Worm (Caenorhabditis elegans) whole organism, L2 larva: ENCODE measurements around the gene tomm-7.

Experiments
- C34F6.9 ChIP-seq: fragments of 150-350 bp; optimal IDR thresholded peaks from 2 replicates; lab custom pipeline; 2014; ENCODE audit warnings: missing biosample characterization, missing genetic modification characterization
- F13H6.1 ChIP-seq: sonication (generic microtip); optimal IDR thresholded peaks from 2 replicates; lab custom pipeline; 2016; ENCODE audit warnings: missing genetic modification characterization, missing compliant biosample characterization
- R02D3.7 ChIP-seq: fragments of 150-350 bp; optimal IDR thresholded peaks from 2 replicates; lab custom pipeline; 2014; ENCODE audit warnings: missing biosample characterization, missing genetic modification characterization
- ZK546.5 ChIP-seq: sonication (generic microtip); optimal IDR thresholded peaks from 2 replicates; lab custom pipeline; 2017; ENCODE audit warnings: missing biosample characterization, missing genetic modification characterization
- ama-1 ChIP-seq: fragments of 150-350 bp; optimal IDR thresholded peaks from 2 replicates; lab custom pipeline; 2018; ENCODE audit warnings: inconsistent platforms
- blmp-1 ChIP-seq: sonication (generic microtip); optimal IDR thresholded peaks from 2 replicates; lab custom pipeline; 2017; ENCODE audit warnings: missing genetic modification characterization, mild to moderate bottlenecking, missing compliant biosample characterization, antibody characterized with exemption, moderate library complexity; ENCODE audit not compliant: insufficient read depth
- ceh-82 ChIP-seq: fragments of 150-350 bp; optimal IDR thresholded peaks from 2 replicates; lab custom pipeline; 2014; ENCODE audit warnings: missing biosample characterization, missing genetic modification characterization
- dmd-4 ChIP-seq: sonication (generic microtip); optimal IDR thresholded peaks from 2 replicates; lab custom pipeline; 2017; ENCODE audit warnings: missing biosample characterization, missing genetic modification characterization
- elt-1 ChIP-seq: fragments of 150-350 bp; optimal IDR thresholded peaks from 2 replicates; lab custom pipeline; 2014; ENCODE audit warnings: missing biosample characterization, missing genetic modification characterization
- lin-11 ChIP-seq: fragments of 150-350 bp; sonication (generic microtip); optimal IDR thresholded peaks from 2 replicates; lab custom pipeline; 2014; ENCODE audit warnings: missing biosample characterization, missing genetic modification characterization, inconsistent platforms, mixed read lengths
- lsy-2 ChIP-seq, 2 experiments: fragments of 150-350 bp in 1 of 2; sonication (generic microtip) in 1 of 2; optimal IDR thresholded peaks; 2 replicates each; lab custom pipeline; 2014 to 2017; ENCODE audit warnings: missing biosample characterization in 2 of 2, missing genetic modification characterization in 2 of 2
- mab-5 ChIP-seq: fragments of 150-350 bp; optimal IDR thresholded peaks from 2 replicates; lab custom pipeline; 2014; ENCODE audit warnings: missing biosample characterization, missing genetic modification characterization
- mbf-1 ChIP-seq: sonication (generic microtip); optimal IDR thresholded peaks from 2 replicates; lab custom pipeline; 2017; ENCODE audit warnings: missing biosample characterization, missing genetic modification characterization
- mdl-1 ChIP-seq, 2 experiments: fragments of 150-350 bp in 1 of 2; sonication (generic microtip) in 1 of 2; optimal IDR thresholded peaks; 2 replicates each; lab custom pipeline; 2017; ENCODE audit warnings: missing biosample characterization in 2 of 2, missing genetic modification characterization in 2 of 2
- nhr-11 ChIP-seq: fragments of 150-350 bp; optimal IDR thresholded peaks from 2 replicates; lab custom pipeline; 2014; ENCODE audit warnings: missing biosample characterization, missing genetic modification characterization
- nhr-12 ChIP-seq: fragments of 150-350 bp; optimal IDR thresholded peaks from 2 replicates; lab custom pipeline; 2014; ENCODE audit warnings: missing biosample characterization, missing genetic modification characterization
- nhr-129 ChIP-seq: fragments of 150-350 bp; optimal IDR thresholded peaks from 2 replicates; lab custom pipeline; 2014; ENCODE audit warnings: missing biosample characterization, missing genetic modification characterization
- nhr-21 ChIP-seq: fragments of 150-350 bp; optimal IDR thresholded peaks from 2 replicates; lab custom pipeline; 2014; ENCODE audit warnings: missing biosample characterization, missing genetic modification characterization
- nhr-23 ChIP-seq: fragments of 150-350 bp; optimal IDR thresholded peaks from 2 replicates; lab custom pipeline; 2014; ENCODE audit warnings: missing biosample characterization, missing genetic modification reagents, missing genetic modification characterization
- nhr-237 ChIP-seq: fragments of 150-350 bp; optimal IDR thresholded peaks from 2 replicates; lab custom pipeline; 2014; ENCODE audit warnings: missing biosample characterization, missing genetic modification characterization
- nhr-25 ChIP-seq: fragments of 150-350 bp; sonication (generic microtip); optimal IDR thresholded peaks from 3 replicates; lab custom pipeline; 2014; ENCODE audit warnings: missing biosample characterization, missing genetic modification characterization
- nhr-6 ChIP-seq: fragments of 150-350 bp; optimal IDR thresholded peaks from 2 replicates; lab custom pipeline; 2014; ENCODE audit warnings: missing biosample characterization, missing genetic modification characterization
- nhr-77 ChIP-seq: fragments of 150-350 bp; optimal IDR thresholded peaks from 2 replicates; lab custom pipeline; 2014; ENCODE audit warnings: missing biosample characterization, missing genetic modification characterization
- sem-4 ChIP-seq: fragments of 150-350 bp; optimal IDR thresholded peaks from 2 replicates; lab custom pipeline; 2014; ENCODE audit warnings: missing biosample characterization, missing genetic modification reagents, missing genetic modification characterization
- skn-1 ChIP-seq: sonication (generic microtip); optimal IDR thresholded peaks from 2 replicates; lab custom pipeline; 2017; ENCODE audit warnings: missing biosample characterization, missing genetic modification characterization
- sma-9 ChIP-seq, 2 experiments: fragments of 150-350 bp in 1 of 2; sonication (generic microtip) in 1 of 2; optimal IDR thresholded peaks; 2 replicates each; lab custom pipeline; 2014 to 2016; ENCODE audit warnings: missing genetic modification characterization in 2 of 2, mild to moderate bottlenecking in 1 of 2, missing biosample characterization in 1 of 2, missing compliant biosample characterization in 1 of 2, missing genetic modification reagents in 1 of 2, moderate library complexity in 1 of 2
- snpc-4 ChIP-seq: fragments of 150-350 bp; optimal IDR thresholded peaks from 2 replicates; lab custom pipeline; 2014; ENCODE audit warnings: missing biosample characterization, missing genetic modification characterization
- unc-55 ChIP-seq: fragments of 150-350 bp; sonication (generic microtip); optimal IDR thresholded peaks from 3 replicates; lab custom pipeline; 2014; ENCODE audit warnings: missing biosample characterization, missing genetic modification reagents, missing genetic modification characterization
- zag-1 ChIP-seq: fragments of 150-350 bp; optimal IDR thresholded peaks from 2 replicates; lab custom pipeline; 2014; ENCODE audit warnings: missing biosample characterization, missing genetic modification characterization
- ztf-1 ChIP-seq: fragments of 200-800 bp; sonication (Bioruptor generic); conservative IDR thresholded peaks from 2 replicates; pipeline ENCODE4 v1.3.6; 2022; ENCODE audit warnings: missing genetic modification characterization, missing compliant biosample characterization
- ztf-11 ChIP-seq: sonication (generic microtip); optimal IDR thresholded peaks from 2 replicates; lab custom pipeline; 2017; ENCODE audit warnings: missing biosample characterization, missing genetic modification characterization
- ztf-4 ChIP-seq: fragments of 150-350 bp; optimal IDR thresholded peaks from 2 replicates; lab custom pipeline; 2014; ENCODE audit warnings: missing biosample characterization, missing genetic modification characterization

The tomm-7 gene

DNA sequence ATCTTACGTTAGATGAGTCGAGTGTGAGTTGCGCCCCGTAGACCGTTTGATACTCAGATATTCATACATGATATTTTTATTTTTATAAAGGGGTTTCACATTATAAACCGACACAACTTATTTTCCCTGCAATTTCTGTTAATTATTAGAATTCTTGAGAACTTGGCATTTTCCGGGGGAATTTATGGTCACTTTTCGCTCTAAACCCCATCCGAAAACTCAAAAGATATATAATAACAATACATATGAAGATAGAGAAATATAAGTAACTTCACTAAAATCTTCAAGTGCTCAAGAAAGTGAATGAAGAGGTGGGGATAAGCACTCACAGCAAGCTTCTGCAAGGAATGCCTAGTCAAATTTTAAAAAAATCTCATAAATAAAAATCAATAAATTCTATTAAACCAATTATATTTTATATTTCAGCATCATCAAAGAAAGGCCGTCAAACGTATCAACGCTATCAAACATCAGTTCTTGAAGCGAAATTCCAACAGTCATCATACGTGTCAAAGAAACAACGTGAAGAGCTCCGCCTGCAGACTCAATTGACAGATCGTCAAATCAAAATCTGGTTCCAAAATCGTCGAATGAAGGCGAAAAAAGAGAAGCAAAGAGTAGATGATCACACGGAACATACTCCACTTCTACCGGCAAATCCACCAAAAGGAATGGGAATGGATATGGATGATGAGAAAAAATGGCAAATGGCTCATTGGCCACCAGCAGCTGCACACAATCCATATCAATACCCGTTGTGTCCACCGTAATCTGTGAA lies 43.7 kb upstream of the tomm-7 start:
- TF ChIP-seq sem-4 (tag; lab: Kevin White, UChicago), result peak; percentile 100
- no peak for TF ChIP-seq elt-1 (tag; lab: Kevin White, UChicago)
- TF ChIP-seq, all 48 proteins: peak for 1

DNA sequence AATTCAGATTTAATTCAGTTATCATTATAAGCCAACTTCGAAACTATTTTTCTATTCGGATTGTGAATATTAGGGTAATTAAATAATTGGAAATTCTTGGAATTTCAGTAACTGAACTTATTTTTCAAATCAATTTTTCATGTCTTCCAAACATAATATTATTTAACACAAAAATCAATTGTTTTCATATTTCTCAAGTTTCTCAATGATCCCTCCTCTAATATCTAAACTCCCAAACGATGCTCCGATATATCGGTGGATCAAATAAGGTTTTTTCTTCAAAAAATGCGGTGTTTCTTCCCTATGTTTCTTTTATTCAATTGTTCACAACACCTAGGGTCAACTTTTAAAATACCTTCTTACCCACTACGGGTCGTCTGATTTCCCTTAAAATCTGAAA lies 43.0 kb upstream of the tomm-7 start:
- peak; percentile 100 for TF ChIP-seq sem-4 (tag; lab: Kevin White, UChicago)
- no peak for TF ChIP-seq nhr-21 (tag; lab: Kevin White, UChicago)
- TF ChIP-seq nhr-237 (tag; lab: Kevin White, UChicago), result no peak

DNA sequence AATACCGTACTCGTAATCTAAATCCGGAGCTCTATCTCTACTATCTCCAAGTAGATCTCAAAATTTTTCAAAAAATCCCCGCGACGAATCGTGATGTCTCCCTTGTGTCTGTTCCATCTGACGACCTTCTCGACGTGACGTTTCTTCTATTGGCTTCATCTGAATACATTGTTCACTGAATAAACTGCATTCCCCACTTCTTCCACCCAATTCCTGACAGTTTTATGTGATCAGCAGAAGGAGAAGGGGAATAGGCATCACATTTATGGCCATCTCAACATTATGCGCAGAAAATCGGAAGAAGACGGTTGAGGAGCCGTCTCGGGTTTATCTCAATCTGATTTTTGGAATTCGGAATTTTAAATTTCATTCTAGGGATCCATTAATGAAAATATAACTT lies 40.4 kb upstream of the tomm-7 start:
- TF ChIP-seq zag-1 (tag; lab: Kevin White, UChicago) (no peak), blmp-1 (tag; lab: Kevin White, UChicago) (no peak), ama-1 (lab: Kevin White, UChicago) (no peak), F13H6.1 (tag; lab: Kevin White, UChicago) (no peak), lsy-2 (tag; optimal IDR thresholded peaks at IDR 0.05; lab: Kevin White, UChicago) (no peak), dmd-4 (tag; lab: Kevin White, UChicago) (no peak), mdl-1 (tag; optimal IDR thresholded peaks at IDR 0.05; lab: Kevin White, UChicago) (no peak), nhr-6 (no peak), lin-11 (tag; lab: Kevin White, UChicago) (no peak), mbf-1 (tag; lab: Kevin White, UChicago) (no peak), ztf-4 (tag; lab: Kevin White, UChicago) (no peak), nhr-237 (tag; lab: Kevin White, UChicago) (no peak), nhr-77 (tag; lab: Kevin White, UChicago) (no peak), R02D3.7 (tag; lab: Kevin White, UChicago) (no peak), skn-1 (tag; lab: Kevin White, UChicago) (no peak), nhr-12 (tag; lab: Kevin White, UChicago) (no peak), sma-9 (GFP tag; optimal IDR thresholded peaks at IDR 0.05; lab: Kevin White, UChicago) (no peak), sma-9 (tag; optimal IDR thresholded peaks at IDR 0.05; lab: Kevin White, UChicago) (no peak)

DNA sequence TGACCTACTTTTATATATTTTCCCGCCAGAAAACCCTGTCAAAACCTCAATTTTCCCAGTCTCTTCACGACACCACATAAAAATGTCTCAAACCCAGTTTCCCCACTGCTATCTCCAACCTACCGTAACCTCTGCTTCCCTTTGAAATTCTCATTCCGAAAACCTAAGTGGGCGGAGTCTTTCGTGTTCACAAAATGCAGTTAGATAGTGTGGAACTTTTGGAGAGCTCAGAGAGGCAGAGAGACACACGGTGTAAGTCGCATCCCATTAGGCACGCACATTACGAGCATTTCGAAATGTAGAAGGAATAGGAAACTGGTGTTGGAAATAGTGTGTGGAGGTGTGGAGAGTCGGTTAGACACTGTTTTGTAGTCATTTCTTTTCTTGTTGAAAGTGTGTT lies 39.5 kb upstream of the tomm-7 start:
- TF ChIP-seq nhr-25 (tag; lab: Kevin White, UChicago) (no peak), nhr-129 (tag; lab: Kevin White, UChicago) (peak; percentile 41), unc-55 (peak; percentile 43), snpc-4 (tag; lab: Kevin White, UChicago) (no peak), lsy-2 (tag; optimal IDR thresholded peaks at IDR 0.05; lab: Kevin White, UChicago) (peak in 1 of 2 experiments; percentile 57), mdl-1 (tag; optimal IDR thresholded peaks at IDR 0.05; lab: Kevin White, UChicago) (no peak), nhr-23 (tag; lab: Kevin White, UChicago) (no peak), mab-5 (tag; lab: Kevin White, UChicago) (no peak), nhr-11 (tag; lab: Kevin White, UChicago) (no peak), ztf-11 (no peak), ZK546.5 (tag; lab: Kevin White, UChicago) (no peak), ama-1 (lab: Kevin White, UChicago) (no peak), ceh-82 (tag; lab: Kevin White, UChicago) (no peak)

DNA sequence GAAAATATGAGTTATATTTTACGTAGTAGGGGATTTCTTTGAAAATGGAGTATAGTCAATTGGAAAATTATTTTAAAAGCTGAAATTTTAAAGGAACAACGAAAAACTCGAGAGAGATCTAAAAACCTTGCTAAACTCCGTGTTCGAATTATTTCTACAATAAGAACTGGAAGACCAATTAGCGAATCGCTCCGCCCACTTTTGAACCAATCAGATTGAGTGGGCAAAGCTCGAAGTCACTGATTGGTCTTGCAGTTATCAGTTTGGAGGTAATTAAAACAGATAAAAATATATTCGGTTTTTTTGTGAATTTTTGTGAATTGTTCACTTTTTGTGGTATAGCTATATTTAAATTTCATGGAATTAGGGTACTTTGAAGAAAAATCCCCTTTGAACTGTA lies 36.1 kb upstream of the tomm-7 start:
- no peak for TF ChIP-seq ztf-1 (GFP tag; lab: Robert Waterston, UW)
- TF ChIP-seq mdl-1 (tag; optimal IDR thresholded peaks at IDR 0.05; lab: Kevin White, UChicago), result no peak
- TF ChIP-seq lsy-2 (tag; optimal IDR thresholded peaks at IDR 0.05; lab: Kevin White, UChicago), result peak in 1 of 2 experiments; percentile 5
- no peak for TF ChIP-seq C34F6.9 (tag; lab: Kevin White, UChicago)
- no peak for TF ChIP-seq zag-1 (tag; lab: Kevin White, UChicago)
- no peak for TF ChIP-seq sem-4 (tag; lab: Kevin White, UChicago)
- TF ChIP-seq mab-5 (tag; lab: Kevin White, UChicago), result no peak
